Fruit fly (Drosophila melanogaster) whole organism, prepupa: ENCODE results near the gene CG4199.

Source experiments
- CG10669 ChIP-seq: fragments of 200-800 bp; sonication (Bioruptor generic); optimal IDR thresholded peaks from 3 replicates; lab custom pipeline; 2018; ENCODE audit warnings: missing biosample characterization, mild to moderate bottlenecking, missing genetic modification characterization, moderate library complexity
- CG11902 ChIP-seq: fragments of 200-800 bp; sonication (Bioruptor generic); optimal IDR thresholded peaks from 3 replicates; lab custom pipeline; 2016; ENCODE audit warnings: missing biosample characterization, missing genetic modification characterization
- CG15336 ChIP-seq: fragments of 200-800 bp; sonication (Bioruptor generic); IDR thresholded peaks from 2 replicates; pipeline ENCODE4 v1.3.6; 2022; ENCODE audit warnings: missing biosample characterization, missing genetic modification characterization
- CG1621 ChIP-seq: fragments of 200-800 bp; sonication (Bioruptor generic); optimal IDR thresholded peaks from 3 replicates; lab custom pipeline; 2018; ENCODE audit warnings: missing biosample characterization, mild to moderate bottlenecking, missing genetic modification characterization
- CG3032 ChIP-seq: fragments of 200-800 bp; optimal IDR thresholded peaks from 2 replicates; lab custom pipeline; 2019; ENCODE audit warnings: missing biosample characterization, mild to moderate bottlenecking, missing genetic modification characterization, moderate library complexity
- CG31627 ChIP-seq: fragments of 200-800 bp; sonication (Bioruptor generic); optimal IDR thresholded peaks from 3 replicates; lab custom pipeline; 2016; ENCODE audit warnings: missing biosample characterization, missing genetic modification characterization
- CG32006 ChIP-seq: fragments of 200-800 bp; sonication (Bioruptor generic); optimal IDR thresholded peaks from 3 replicates; lab custom pipeline; 2017; ENCODE audit warnings: missing biosample characterization, mild to moderate bottlenecking, missing genetic modification characterization
- CG34406 ChIP-seq: fragments of 200-800 bp; sonication (Bioruptor generic); optimal IDR thresholded peaks from 3 replicates; lab custom pipeline; 2016; ENCODE audit warnings: missing biosample characterization, missing genetic modification characterization
- CG4318 ChIP-seq: fragments of 200-800 bp; sonication (Bioruptor generic); optimal IDR thresholded peaks from 3 replicates; lab custom pipeline; 2017; ENCODE audit warnings: missing biosample characterization, mild to moderate bottlenecking, missing genetic modification characterization
- CG6163 ChIP-seq: fragments of 200-800 bp; sonication (Bioruptor generic); IDR thresholded peaks from 3 replicates; pipeline ENCODE4 v1.3.6; 2022; ENCODE audit warnings: missing biosample characterization, missing genetic modification characterization
- CG6276 ChIP-seq: fragments of 200-800 bp; sonication (Bioruptor generic); optimal IDR thresholded peaks from 2 replicates; lab custom pipeline; 2017; ENCODE audit warnings: missing biosample characterization, mild to moderate bottlenecking, missing genetic modification characterization
- CG6854 ChIP-seq: fragments of 200-800 bp; sonication (Bioruptor generic); optimal IDR thresholded peaks from 2 replicates; lab custom pipeline; 2017; ENCODE audit warnings: missing biosample characterization, mild to moderate bottlenecking, missing genetic modification characterization
- CG7368 ChIP-seq: fragments of 200-800 bp; sonication (Bioruptor generic); optimal IDR thresholded peaks from 3 replicates; lab custom pipeline; 2016; ENCODE audit warnings: missing biosample characterization, missing genetic modification characterization
- CG8632 ChIP-seq: fragments of 200-800 bp; sonication (Bioruptor generic); optimal IDR thresholded peaks from 3 replicates; lab custom pipeline; 2016; ENCODE audit warnings: missing biosample characterization, missing genetic modification characterization
- CG9139 ChIP-seq: fragments of 200-800 bp; sonication (Bioruptor generic); optimal IDR thresholded peaks from 3 replicates; lab custom pipeline; 2017; ENCODE audit warnings: missing biosample characterization, mild to moderate bottlenecking, missing genetic modification characterization
- Eip75B ChIP-seq: fragments of 200-800 bp; sonication (Bioruptor generic); optimal IDR thresholded peaks from 3 replicates; lab custom pipeline; 2016; ENCODE audit warnings: missing biosample characterization, missing genetic modification characterization
- Eip78C ChIP-seq: fragments of 200-800 bp; sonication (Bioruptor generic); peaks from one replicate; lab custom pipeline; 2016; ENCODE audit warnings: missing biosample characterization, missing genetic modification characterization
- Eip93F ChIP-seq: fragments of 200-800 bp; sonication (Bioruptor generic); optimal IDR thresholded peaks from 2 replicates; lab custom pipeline; 2016; ENCODE audit warnings: missing biosample characterization, mild to moderate bottlenecking, missing genetic modification characterization
- Ets21C ChIP-seq: fragments of 200-800 bp; sonication (Bioruptor generic); optimal IDR thresholded peaks from 3 replicates; lab custom pipeline; 2016; ENCODE audit warnings: missing biosample characterization, missing genetic modification characterization
- Gug ChIP-seq: fragments of 200-800 bp; sonication (Bioruptor generic); IDR thresholded peaks from 2 replicates; pipeline ENCODE4 v1.3.6; 2022; ENCODE audit warnings: missing biosample characterization, missing genetic modification characterization
- Sox102F ChIP-seq: fragments of 200-800 bp; sonication (Bioruptor generic); optimal IDR thresholded peaks from 2 replicates; lab custom pipeline; 2016; ENCODE audit warnings: missing biosample characterization, mild to moderate bottlenecking, missing genetic modification characterization
- eg ChIP-seq: fragments of 200-800 bp; sonication (Bioruptor generic); IDR thresholded peaks from 3 replicates; pipeline ENCODE4 v1.3.6; 2022; ENCODE audit warnings: missing biosample characterization, missing genetic modification characterization
- esn ChIP-seq: fragments of 200-800 bp; sonication (Bioruptor generic); optimal IDR thresholded peaks from 2 replicates; lab custom pipeline; 2016; ENCODE audit warnings: missing biosample characterization, mild to moderate bottlenecking, missing genetic modification characterization, moderate library complexity
- fd59A ChIP-seq: fragments of 200-800 bp; sonication (Bioruptor generic); optimal IDR thresholded peaks from 2 replicates; lab custom pipeline; 2017; ENCODE audit warnings: missing biosample characterization, mild to moderate bottlenecking, missing genetic modification characterization, missing genetic modification reagents
- fd85E ChIP-seq: fragments of 200-800 bp; sonication (Bioruptor generic); optimal IDR thresholded peaks from 3 replicates; lab custom pipeline; 2016; ENCODE audit warnings: missing biosample characterization, missing genetic modification characterization
- fkh ChIP-seq: fragments of 200-800 bp; sonication (Bioruptor generic); optimal IDR thresholded peaks from 3 replicates; lab custom pipeline; 2017; ENCODE audit warnings: missing biosample characterization, mild to moderate bottlenecking, missing genetic modification characterization, moderate library complexity
- lz ChIP-seq: fragments of 200-800 bp; sonication (Bioruptor generic); optimal IDR thresholded peaks from 3 replicates; lab custom pipeline; 2016; ENCODE audit warnings: missing biosample characterization, missing genetic modification characterization
- net ChIP-seq: fragments of 200-800 bp; sonication (Bioruptor generic); optimal IDR thresholded peaks from 3 replicates; lab custom pipeline; 2016; ENCODE audit warnings: missing biosample characterization, missing genetic modification characterization
- salr ChIP-seq, 2 experiments: fragments of 200-800 bp; sonication (Bioruptor generic); optimal IDR thresholded peaks; 3 replicates each; lab custom pipeline; 2016 to 2018; ENCODE audit warnings: missing biosample characterization in 2 of 2, missing genetic modification characterization in 2 of 2, mild to moderate bottlenecking in 1 of 2
- ss ChIP-seq, 2 experiments: fragments of 200-800 bp; sonication (Bioruptor generic); optimal IDR thresholded peaks; 2 replicates in 1 of 2; 3 replicates in 1 of 2; lab custom pipeline; 2017 to 2018; ENCODE audit warnings: mild to moderate bottlenecking in 2 of 2, missing biosample characterization in 2 of 2, missing genetic modification characterization in 2 of 2, moderate library complexity in 1 of 2
- svp ChIP-seq: fragments of 200-800 bp; sonication (Bioruptor generic); peaks from one replicate; lab custom pipeline; 2016; ENCODE audit warnings: missing biosample characterization, missing genetic modification characterization
- topi ChIP-seq: fragments of 200-800 bp; sonication (Bioruptor generic); optimal IDR thresholded peaks from 3 replicates; lab custom pipeline; 2016; ENCODE audit warnings: missing biosample characterization, missing genetic modification characterization
- vri ChIP-seq: fragments of 200-800 bp; sonication (Bioruptor generic); optimal IDR thresholded peaks from 3 replicates; lab custom pipeline; 2016; ENCODE audit warnings: missing biosample characterization, mild to moderate bottlenecking, missing genetic modification characterization

CG4199 gene

dm6 chrX:2036800-2037488, 36.3 kb downstream of the CG4199 start (continued):
- TF ChIP-seq topi (GFP tag; lab: Kevin White, UChicago) = peak; percentile 40
- TF ChIP-seq CG8632 (GFP tag; lab: Kevin White, UChicago) = no peak
- peak; percentile 18 for TF ChIP-seq Sox102F (GFP tag; lab: Kevin White, UChicago)
- TF ChIP-seq vri = no peak
- no peak for TF ChIP-seq CG3032 (tag; lab: Kevin White, UChicago)
- TF ChIP-seq CG4318 (GFP tag; lab: Kevin White, UChicago) = peak; percentile 47
- peak; percentile 42 for TF ChIP-seq CG6276 (GFP tag; lab: Kevin White, UChicago)
- no peak for TF ChIP-seq CG6163 (GFP tag; lab: Robert Waterston, UW)
- TF ChIP-seq CG10669 (GFP tag; lab: Kevin White, UChicago) = no peak

- TF ChIP-seq net (GFP tag; lab: Kevin White, UChicago) = peak; percentile 22
- no peak for TF ChIP-seq Eip75B (GFP tag; lab: Kevin White, UChicago)
- peak in 1 of 2 experiments; percentile 20 for TF ChIP-seq ss (GFP tag; optimal IDR thresholded peaks at IDR 0.05; lab: Kevin White, UChicago)
- TF ChIP-seq eg = peak; percentile 40; the same call in 1 of the 3 replicates
- TF ChIP-seq CG6854 (GFP tag; lab: Kevin White, UChicago) = peak; percentile 53
- TF ChIP-seq CG1621 = no peak
- no peak for TF ChIP-seq CG11902
- no peak for TF ChIP-seq Eip93F (GFP tag; lab: Kevin White, UChicago)
- TF ChIP-seq CG9139 (GFP tag; lab: Kevin White, UChicago) = peak; percentile 13
- TF ChIP-seq CG31627 (GFP tag; lab: Kevin White, UChicago) = no peak
- TF ChIP-seq Gug = no peak
- peak; percentile 37; the same call in 1 of the 3 replicates for TF ChIP-seq CG6163 (GFP tag; lab: Robert Waterston, UW)
- TF ChIP-seq Ets21C (GFP tag; lab: Kevin White, UChicago) = no peak
- peak; percentile 7 for TF ChIP-seq Eip78C (GFP tag; lab: Kevin White, UChicago)
- no peak for TF ChIP-seq fd85E
Observed at dm6 chrX:2036383-2036782, 36.9 kb downstream of the CG4199 start.

dm6 chrX:2032821-2033436, 40.4 kb downstream of the CG4199 start:
- peak; percentile 37 for TF ChIP-seq Eip78C (GFP tag; lab: Kevin White, UChicago)
- TF ChIP-seq CG7368 = no peak
- no peak for TF ChIP-seq CG1621
- TF ChIP-seq svp (GFP tag; lab: Kevin White, UChicago) = peak; percentile 66
- no peak for TF ChIP-seq salr (GFP tag; optimal IDR thresholded peaks at IDR 0.05; lab: Kevin White, UChicago)
- 0 out of 2 replicates have a peak, but pooled peaks have one; percentile 10 for TF ChIP-seq CG15336 (GFP tag; lab: Robert Waterston, UW)
- peak; percentile 87 for TF ChIP-seq vri
- peak; percentile 45 for TF ChIP-seq fkh (GFP tag; lab: Kevin White, UChicago)

- TF ChIP-seq fkh (GFP tag; lab: Kevin White, UChicago) (no peak), Eip78C (GFP tag; lab: Kevin White, UChicago) (peak; percentile 41), Ets21C (GFP tag; lab: Kevin White, UChicago) (no peak), lz (GFP tag; lab: Kevin White, UChicago) (no peak), esn (no peak), svp (GFP tag; lab: Kevin White, UChicago) (no peak), CG34406 (no peak), fd59A (no peak), CG32006 (GFP tag; lab: Kevin White, UChicago) (peak; percentile 54), CG6276 (GFP tag; lab: Kevin White, UChicago) (peak; percentile 11)
Observed at dm6 chrX:2032160-2032801, 41.0 kb downstream of the CG4199 start.
